Worm (Caenorhabditis elegans): ENCODE measurements around the gene nlt-1.
A peak's percentile ranks its signal among the peaks of the same experiment; 100 is the strongest.

Gene nlt-1

DNA sequence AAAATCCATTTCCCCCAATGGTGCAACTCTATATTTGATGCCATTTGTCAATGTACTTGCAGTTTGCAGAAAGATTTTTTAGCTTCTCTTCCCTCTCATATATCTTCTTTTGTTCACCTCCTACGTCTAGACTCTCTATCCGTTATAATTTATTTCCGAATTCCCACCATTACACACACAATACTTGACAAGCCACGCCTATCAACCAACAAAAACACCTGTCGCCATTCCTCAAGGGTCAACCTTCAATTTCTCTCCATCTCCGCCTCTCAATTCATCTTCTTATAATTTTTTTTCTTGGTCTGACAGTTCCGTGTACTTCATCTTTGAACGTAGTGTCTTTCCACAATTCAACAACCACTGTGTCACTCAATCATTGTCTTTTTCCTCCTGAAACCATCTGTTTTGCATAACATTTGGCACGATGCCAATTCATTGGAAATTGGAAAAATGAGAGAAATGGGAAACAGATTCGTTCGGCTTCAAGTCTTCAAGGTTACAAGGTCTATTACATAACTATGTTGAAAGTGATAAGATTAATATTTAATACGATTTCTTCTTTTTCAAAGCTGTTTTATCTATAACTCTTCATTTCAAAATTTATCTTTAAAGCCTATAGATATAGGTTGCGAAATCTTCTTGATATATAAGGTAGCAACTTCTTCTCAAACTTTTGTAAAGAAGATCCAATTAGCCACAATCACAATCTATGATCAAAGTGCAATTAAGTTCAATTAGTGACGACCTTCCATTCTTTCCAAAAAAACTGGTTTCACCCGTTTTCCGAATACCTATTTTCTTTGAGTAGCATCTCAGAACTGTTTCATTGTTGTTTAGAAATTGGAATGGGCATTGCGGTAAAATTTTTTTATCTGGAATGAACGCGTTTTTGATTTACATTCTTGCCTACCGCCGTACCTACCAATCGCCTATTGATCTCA is 14.0 kb downstream of the nlt-1 start:
- TF ChIP-seq W03F9.2 (tag; optimal IDR thresholded peaks at IDR 0.05), result no peak
- TF ChIP-seq him-1 (tag; optimal IDR thresholded peaks at IDR 0.05), result no peak
- TF ChIP-seq dao-5 (tag; optimal IDR thresholded peaks at IDR 0.05), result no peak

DNA sequence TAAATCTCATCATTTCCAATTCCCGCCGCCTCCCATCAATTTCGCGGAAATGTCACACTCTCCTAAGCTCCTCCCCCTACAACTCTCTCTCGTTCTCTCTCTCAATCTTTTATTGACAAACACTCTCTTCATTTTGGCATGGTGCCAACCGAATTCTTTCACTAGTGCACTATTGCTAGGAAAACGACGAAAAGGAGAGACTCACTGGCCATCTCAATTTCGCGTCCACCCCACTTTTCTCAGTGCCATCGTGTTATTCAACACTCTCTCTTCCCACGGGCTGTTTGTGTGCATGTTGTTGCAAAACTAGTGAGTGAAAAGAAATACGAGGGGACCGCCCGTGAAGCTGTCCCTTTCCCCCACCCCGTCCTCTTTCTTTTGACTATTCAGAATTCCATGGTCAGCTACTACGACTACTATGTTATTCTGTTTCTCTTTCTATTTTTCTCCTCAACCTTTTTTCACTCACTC is 16.0 kb downstream of the nlt-1 start:
- TF ChIP-seq dao-5 (tag; optimal IDR thresholded peaks at IDR 0.05), result no peak
- TF ChIP-seq W03F9.2 (tag; optimal IDR thresholded peaks at IDR 0.05), result no peak
- no peak for TF ChIP-seq him-1 (tag; optimal IDR thresholded peaks at IDR 0.05)

DNA sequence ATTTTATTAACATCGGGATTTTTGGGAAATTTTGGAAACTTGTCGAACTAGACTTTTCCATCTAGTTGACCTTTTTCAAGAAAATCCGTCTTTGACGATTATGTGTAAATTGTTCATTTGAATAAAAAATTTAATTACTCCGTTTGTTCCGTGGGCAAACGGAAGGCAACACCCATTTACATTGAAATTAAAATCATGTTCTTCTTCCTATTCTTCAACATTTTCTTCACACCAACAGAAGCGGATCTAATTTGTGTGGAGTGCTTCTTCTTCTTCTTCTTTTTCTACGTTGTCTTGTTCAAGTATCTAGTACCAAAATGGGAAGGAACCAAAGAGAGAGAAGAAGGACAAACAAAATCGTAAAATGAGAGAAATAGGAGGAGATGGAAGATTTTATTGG is 18.5 kb downstream of the nlt-1 start:
- TF ChIP-seq W03F9.2 (tag; optimal IDR thresholded peaks at IDR 0.05) (no peak), him-1 (tag; optimal IDR thresholded peaks at IDR 0.05) (no peak), dao-5 (tag; optimal IDR thresholded peaks at IDR 0.05) (no peak)

DNA sequence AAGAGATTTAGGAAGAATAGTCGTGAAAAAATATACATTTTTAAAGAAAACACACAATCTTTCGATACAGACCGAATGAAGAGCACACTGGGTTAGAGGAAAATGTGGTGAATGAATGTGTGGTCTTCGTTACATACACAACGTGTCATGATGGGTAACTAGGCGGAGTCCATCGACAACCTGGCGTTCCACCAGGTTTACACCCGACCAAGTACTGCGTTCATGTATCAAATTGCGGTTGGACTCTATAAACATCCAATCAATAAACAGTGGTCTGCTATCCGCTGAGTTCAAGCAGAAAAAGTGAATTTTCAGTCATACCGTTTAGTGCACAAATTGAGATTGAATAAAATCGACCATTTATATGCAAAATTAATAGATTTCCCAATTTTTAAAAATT is 19.2 kb downstream of the nlt-1 start, which contains the start of gene sdz-38:
sdz-38 (minus strand) TSS at position 101 of the 400 bp plus-strand sequence.
- TF ChIP-seq him-1 (tag; optimal IDR thresholded peaks at IDR 0.05) (no peak), W03F9.2 (tag; optimal IDR thresholded peaks at IDR 0.05) (no peak), dao-5 (tag; optimal IDR thresholded peaks at IDR 0.05) (no peak)

DNA sequence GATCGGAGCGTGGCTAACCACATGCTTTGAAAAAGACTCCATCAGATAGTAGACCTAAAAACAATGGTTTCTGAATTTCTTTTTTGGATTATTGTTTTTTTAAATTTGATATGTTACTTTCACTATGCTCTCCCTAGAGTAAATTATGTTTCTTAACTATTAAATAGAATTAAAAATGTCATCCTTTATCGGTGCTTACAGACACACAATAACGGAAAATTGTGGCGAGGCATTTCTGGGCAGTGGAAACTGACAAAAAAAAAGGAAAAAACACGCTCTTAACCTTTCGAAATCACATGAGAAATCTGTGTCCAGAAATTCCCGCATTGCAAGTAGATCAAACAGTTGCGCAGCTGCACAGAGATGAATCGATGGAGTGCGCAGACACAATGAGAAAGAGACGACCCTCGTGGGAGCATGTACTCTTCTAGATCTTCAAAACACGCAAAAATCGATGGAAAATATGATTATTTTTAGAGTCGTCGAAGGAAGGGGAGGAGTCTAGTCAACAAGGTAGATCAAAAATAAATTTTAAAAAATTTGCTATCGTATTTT is 20.8 kb downstream of the nlt-1 start, which contains the start of gene ZK892.6:
ZK892.6 (minus strand) TSS at position 51 of the 555 bp plus-strand sequence.
- TF ChIP-seq dao-5 (tag; optimal IDR thresholded peaks at IDR 0.05) (no peak), W03F9.2 (tag; optimal IDR thresholded peaks at IDR 0.05) (no peak), him-1 (tag; optimal IDR thresholded peaks at IDR 0.05) (no peak)

DNA sequence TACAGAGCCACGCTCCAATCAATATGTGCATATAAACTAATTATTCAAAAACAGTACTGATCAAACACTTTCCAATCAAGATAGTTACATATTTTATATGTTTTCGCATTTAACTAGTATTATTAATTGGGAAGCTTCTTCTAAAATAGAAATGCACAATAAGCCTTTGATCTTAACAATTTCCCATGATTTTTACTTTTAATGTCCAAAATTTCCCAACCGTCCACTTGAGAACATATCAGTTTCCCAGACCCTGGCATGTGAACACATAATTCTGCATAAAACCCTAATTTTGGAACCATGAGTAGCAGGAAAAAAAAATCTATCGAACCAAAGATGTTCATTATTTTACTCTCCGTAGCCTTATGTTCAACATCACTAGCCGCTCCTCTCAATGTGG is 24.5 kb downstream of the nlt-1 start, which contains the start of gene R53.8:
R53.8 (plus strand) TSS at position 301 of the 400 bp plus-strand sequence.
- TF ChIP-seq him-1 (tag; optimal IDR thresholded peaks at IDR 0.05) (no peak), dao-5 (tag; optimal IDR thresholded peaks at IDR 0.05) (no peak), W03F9.2 (tag; optimal IDR thresholded peaks at IDR 0.05) (no peak)

DNA sequence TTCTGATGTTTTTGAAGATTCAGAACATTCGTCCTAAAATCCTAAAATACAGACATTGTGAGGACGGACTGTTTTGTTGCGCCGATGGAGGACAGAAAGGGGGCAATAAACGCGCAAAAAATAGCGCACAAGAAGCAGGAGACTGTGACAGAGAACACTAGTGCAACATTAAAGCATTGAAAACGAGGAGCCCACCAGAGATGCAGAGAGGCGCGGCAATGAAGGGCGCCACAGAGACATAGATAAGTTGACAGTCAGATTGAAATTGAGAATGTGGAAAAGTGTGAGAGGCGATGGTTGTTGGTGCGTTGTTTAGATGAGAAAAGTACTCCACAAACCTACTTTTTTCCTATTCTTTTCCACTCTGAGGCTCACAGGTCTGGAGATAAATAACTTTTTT is 26.0 kb downstream of the nlt-1 start, which contains the start of gene aakg-5:
aakg-5 (minus strand) TSS at position 159 of the 400 bp plus-strand sequence.
- TF ChIP-seq W03F9.2 (tag; optimal IDR thresholded peaks at IDR 0.05) (no peak), dao-5 (tag; optimal IDR thresholded peaks at IDR 0.05) (no peak), him-1 (tag; optimal IDR thresholded peaks at IDR 0.05) (no peak)

DNA sequence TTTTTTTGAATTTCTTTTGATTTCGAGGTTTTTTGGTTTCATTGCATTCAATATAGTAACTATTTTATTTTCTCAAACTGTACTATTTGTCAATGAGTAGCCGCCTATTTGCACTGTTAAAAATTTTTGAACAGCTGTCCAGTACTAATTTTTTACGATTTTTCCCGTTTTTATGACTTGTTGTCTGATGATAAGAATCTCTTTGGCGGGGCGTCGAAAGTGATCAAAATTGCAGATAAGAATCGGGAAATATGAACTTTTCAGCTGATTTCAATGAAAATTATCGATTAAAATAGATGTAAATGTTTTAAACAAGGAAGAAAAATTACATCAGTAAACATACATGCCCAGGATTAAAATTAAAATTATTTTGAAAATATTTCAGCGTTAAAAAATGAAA is 26.7 kb downstream of the nlt-1 start:
- TF ChIP-seq W03F9.2 (tag; optimal IDR thresholded peaks at IDR 0.05) (no peak), dao-5 (tag; optimal IDR thresholded peaks at IDR 0.05) (no peak), him-1 (tag; optimal IDR thresholded peaks at IDR 0.05) (no peak)

DNA sequence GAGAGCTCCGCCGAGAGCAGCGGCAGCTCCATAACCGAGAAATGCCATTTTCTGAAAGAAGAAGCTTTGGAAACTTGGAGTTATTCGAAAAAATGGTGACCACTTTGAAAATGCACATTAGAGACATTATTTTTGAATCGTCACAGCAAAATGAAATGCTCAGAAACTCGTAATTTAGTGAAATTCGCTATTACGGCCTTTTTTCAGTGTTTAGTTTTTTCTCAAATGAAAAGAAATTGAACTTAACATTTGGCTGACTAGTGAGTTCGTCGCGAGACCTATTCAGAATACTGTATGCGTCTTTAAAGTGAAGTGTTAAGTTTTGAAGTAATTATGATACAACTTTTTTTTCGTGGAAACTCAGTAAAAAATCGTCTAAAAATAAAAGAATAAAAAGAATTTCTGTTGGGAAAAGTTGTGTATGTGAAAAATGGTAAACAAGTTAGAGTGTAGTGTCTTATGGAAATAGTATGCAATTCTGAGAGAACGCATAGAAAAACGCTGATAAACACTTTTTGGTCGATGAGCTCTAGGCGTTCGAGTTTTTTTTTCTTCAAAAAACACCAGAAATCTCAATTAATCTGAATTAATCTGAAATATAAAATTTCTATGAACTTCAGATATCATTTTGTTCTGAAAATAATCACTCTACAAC is 30.4 kb downstream of the nlt-1 start, which contains the start of gene R53.5:
R53.5 (minus strand) TSS at position 51 of the 655 bp plus-strand sequence.
- TF ChIP-seq him-1 (tag; optimal IDR thresholded peaks at IDR 0.05), result no peak
- TF ChIP-seq dao-5 (tag; optimal IDR thresholded peaks at IDR 0.05), result no peak
- no peak for TF ChIP-seq W03F9.2 (tag; optimal IDR thresholded peaks at IDR 0.05)

DNA sequence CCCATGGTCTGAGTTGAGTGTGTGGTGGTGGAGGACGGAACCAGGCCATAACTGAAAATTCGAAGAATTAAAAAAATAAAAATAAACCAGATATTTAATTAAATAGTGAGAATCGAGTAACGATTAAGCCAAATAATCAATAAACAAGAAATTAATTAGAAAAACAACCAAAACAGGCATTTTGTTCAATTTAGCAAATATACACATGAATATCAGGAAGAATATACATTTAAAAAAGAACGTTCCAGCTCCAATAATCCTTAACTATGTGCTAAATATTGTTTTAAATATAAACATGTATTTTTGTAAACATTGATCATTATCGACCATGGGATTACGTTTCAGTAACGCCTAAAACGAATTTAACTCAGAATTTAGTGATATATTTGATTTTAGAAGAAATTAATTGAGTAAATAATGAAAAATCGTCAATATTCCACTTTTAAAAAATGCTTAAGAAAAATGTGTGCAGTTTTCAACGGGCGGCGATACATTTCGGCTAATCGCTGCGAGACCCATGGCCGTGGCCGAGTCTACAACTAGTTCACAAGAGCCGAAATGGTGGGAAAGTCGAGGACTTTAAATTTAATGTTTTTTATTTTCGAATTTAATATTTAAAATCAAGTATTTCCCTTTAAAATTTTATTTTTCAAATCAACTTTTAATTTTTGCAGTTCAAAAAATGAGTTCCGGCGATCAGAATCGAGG is 32.8 kb downstream of the nlt-1 start, which contains the start of the genes R53.4 and psf-1:
R53.4 (minus strand) TSS at position 51 of the 708 bp plus-strand sequence.
psf-1 (plus strand) TSS at position 675 of the 708 bp plus-strand sequence.
- TF ChIP-seq dao-5 (tag; optimal IDR thresholded peaks at IDR 0.05), result no peak
- peak; percentile 43 for TF ChIP-seq him-1 (tag; optimal IDR thresholded peaks at IDR 0.05)
- peak; percentile 75 for TF ChIP-seq W03F9.2 (tag; optimal IDR thresholded peaks at IDR 0.05)

DNA sequence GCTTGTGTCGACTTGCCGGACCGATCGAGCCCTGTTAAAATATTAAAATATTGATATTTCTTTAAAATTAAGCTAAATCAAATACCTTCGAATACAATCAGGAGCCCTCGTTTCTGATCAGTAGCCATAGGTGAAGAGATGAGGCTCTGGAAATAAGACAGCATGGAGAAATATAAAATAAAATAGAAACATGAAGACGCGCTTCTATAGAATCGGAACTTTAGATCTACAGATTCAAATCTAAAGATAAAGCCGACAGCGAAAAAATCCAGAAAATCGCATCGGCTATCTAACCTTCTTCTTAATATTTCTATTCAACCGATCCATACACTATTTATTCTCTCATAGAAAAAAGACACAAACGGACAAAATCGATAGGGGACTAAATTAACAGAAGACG is 34.0 kb downstream of the nlt-1 start, which contains the start of gene dtmk-1:
dtmk-1 (minus strand) TSS at position 146 of the 400 bp plus-strand sequence.
- no peak for TF ChIP-seq dao-5 (tag; optimal IDR thresholded peaks at IDR 0.05)
- no peak for TF ChIP-seq W03F9.2 (tag; optimal IDR thresholded peaks at IDR 0.05)
- no peak for TF ChIP-seq him-1 (tag; optimal IDR thresholded peaks at IDR 0.05)

DNA sequence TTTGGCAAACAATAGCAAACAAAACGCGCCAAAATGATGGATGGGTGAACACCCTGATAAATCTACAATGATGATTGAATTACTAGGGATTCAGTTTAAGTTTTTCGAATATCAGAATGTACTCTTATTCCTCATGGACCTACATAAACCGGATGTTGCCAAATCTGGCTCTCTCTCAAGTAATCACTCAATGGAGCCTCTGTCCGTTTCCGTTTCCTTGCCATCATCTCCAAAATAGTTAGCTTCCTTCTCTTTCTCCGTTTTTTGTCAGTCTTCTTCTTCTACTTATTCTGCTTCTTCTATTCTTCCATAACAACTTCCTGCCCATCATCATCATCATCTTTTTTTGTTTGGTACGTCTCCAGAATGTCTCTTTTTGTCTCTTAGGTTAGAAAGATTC is 35.6 kb downstream of the nlt-1 start:
- no peak for TF ChIP-seq W03F9.2 (tag; optimal IDR thresholded peaks at IDR 0.05)
- no peak for TF ChIP-seq him-1 (tag; optimal IDR thresholded peaks at IDR 0.05)
- no peak for TF ChIP-seq dao-5 (tag; optimal IDR thresholded peaks at IDR 0.05)

Data from whole organism, L4/young adult.